Fruit fly (Drosophila melanogaster): ENCODE measurements around the gene CG33322.

dm6 chr2L:20793881-20794280 is 22.2 kb downstream of the CG33322 start:
- TF ChIP-seq chif (GFP tag; optimal IDR thresholded peaks at IDR 0.05) (no peak), wek (GFP tag; optimal IDR thresholded peaks at IDR 0.05) (peak; percentile 18), CG10209 (GFP tag; optimal IDR thresholded peaks at IDR 0.05) (no peak), CG31365 (tag; optimal IDR thresholded peaks at IDR 0.05) (no peak), CG11560 (tag; IDR thresholded peaks at IDR 0.05) (no peak), cas (GFP tag; IDR thresholded peaks at IDR 0.05) (no peak), Med (GFP tag) (peak; percentile 93), Side (GFP tag; optimal IDR thresholded peaks at IDR 0.05) (no peak), CG10654 (GFP tag; optimal IDR thresholded peaks at IDR 0.05) (no peak), CG4617 (GFP tag; optimal IDR thresholded peaks at IDR 0.05; ENCODE audit: borderline replicate concordance) (no peak), CG4820 (GFP tag; optimal IDR thresholded peaks at IDR 0.05) (no peak), D19B (GFP tag; optimal IDR thresholded peaks at IDR 0.05) (no peak), Atf-2 (GFP tag; optimal IDR thresholded peaks at IDR 0.05) (no peak), CG14860 (GFP tag; IDR thresholded peaks at IDR 0.05; ENCODE audit: partially characterized antibody) (no peak)

All from whole organism, embryonic.